Fruit fly (Drosophila melanogaster) whole organism, prepupa: ENCODE results near the gene Pgant8.

ENCODE experiments used
- CG11762 ChIP-seq: fragments of 200-800 bp; sonication (Bioruptor generic); optimal IDR thresholded peaks from 3 replicates; lab custom pipeline; 2016; ENCODE audit warnings: missing biosample characterization, missing genetic modification characterization; ENCODE audit not compliant: insufficient read depth
- CG34406 ChIP-seq: fragments of 200-800 bp; sonication (Bioruptor generic); optimal IDR thresholded peaks from 3 replicates; lab custom pipeline; 2016; ENCODE audit warnings: missing biosample characterization, missing genetic modification characterization
- CG7368 ChIP-seq: fragments of 200-800 bp; sonication (Bioruptor generic); optimal IDR thresholded peaks from 3 replicates; lab custom pipeline; 2016; ENCODE audit warnings: missing biosample characterization, missing genetic modification characterization
- Hr38 ChIP-seq: sonication (Bioruptor generic); optimal IDR thresholded peaks from 2 replicates; lab custom pipeline; 2016; ENCODE audit warnings: missing biosample characterization, missing genetic modification characterization
- Hr4 ChIP-seq: fragments of 200-800 bp; sonication (Bioruptor generic); optimal IDR thresholded peaks from 3 replicates; lab custom pipeline; 2016; ENCODE audit warnings: missing biosample characterization, missing genetic modification characterization
- OdsH ChIP-seq: fragments of 200-800 bp; sonication (Bioruptor generic); optimal IDR thresholded peaks from 3 replicates; lab custom pipeline; 2016; ENCODE audit warnings: missing biosample characterization, missing genetic modification characterization

DNA sequence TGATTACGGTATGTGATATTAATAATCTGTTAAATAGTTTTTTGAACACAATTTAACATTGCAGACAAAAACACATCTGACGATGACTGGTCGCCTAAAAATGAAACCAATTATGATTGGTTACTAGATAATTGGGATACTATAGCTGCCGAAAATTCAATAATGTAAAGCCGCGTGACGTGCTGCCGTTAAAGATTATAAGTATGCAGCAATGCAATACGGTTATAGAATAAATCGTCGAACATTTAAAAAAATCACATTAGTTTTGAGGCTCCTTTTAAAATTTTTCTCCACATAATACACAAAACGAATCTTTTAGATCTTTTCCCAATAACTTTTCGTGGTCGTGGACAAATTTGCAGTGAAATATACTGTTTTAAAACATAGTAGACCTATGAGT is 33.8 kb downstream of the Pgant8 start, which contains the start of gene CG42570:
- TF ChIP-seq CG11762 (GFP tag; lab: Kevin White, UChicago) (no peak), Hr4 (GFP tag; lab: Kevin White, UChicago) (no peak), Hr38 (no peak), CG34406 (GFP tag; lab: Kevin White, UChicago) (no peak), CG7368 (GFP tag; lab: Kevin White, UChicago) (no peak), OdsH (GFP tag; lab: Kevin White, UChicago) (no peak)
